Worm (Caenorhabditis elegans) whole organism, early embryonic: ENCODE measurements around the gene ugt-5.

Experiments used
- B0310.2 ChIP-seq: sonication (generic microtip); optimal IDR thresholded peaks from 2 replicates; lab custom pipeline; 2016; ENCODE audit warnings: mild to moderate bottlenecking, missing genetic modification characterization, missing compliant biosample characterization
- F13C5.2 ChIP-seq: sonication (generic microtip); optimal IDR thresholded peaks from 2 replicates; lab custom pipeline; 2017; ENCODE audit warnings: mild to moderate bottlenecking, missing genetic modification characterization, inconsistent platforms, missing compliant biosample characterization
- aly-1 ChIP-seq: sonication (generic microtip); optimal IDR thresholded peaks from 2 replicates; lab custom pipeline; 2016; ENCODE audit warnings: missing genetic modification characterization, missing compliant biosample characterization
- ama-1 ChIP-seq: fragments of 150-350 bp; optimal IDR thresholded peaks from 2 replicates; lab custom pipeline; 2014
- ceh-13 ChIP-seq: fragments of 200-800 bp; sonication (Bioruptor generic); optimal IDR thresholded peaks from 2 replicates; lab custom pipeline; 2018; ENCODE audit warnings: mild to moderate bottlenecking, missing genetic modification characterization, missing compliant biosample characterization
- ceh-36 ChIP-seq: sonication (generic microtip); optimal IDR thresholded peaks from 2 replicates; lab custom pipeline; 2016; ENCODE audit warnings: missing genetic modification characterization, inconsistent platforms, missing compliant biosample characterization
- ets-7 ChIP-seq: sonication (generic microtip); optimal IDR thresholded peaks from 2 replicates; lab custom pipeline; 2016; ENCODE audit warnings: missing genotype, missing genetic modification characterization, missing compliant biosample characterization
- flt-1 ChIP-seq: fragments of 200-800 bp; sonication (Bioruptor generic); IDR thresholded peaks from 2 replicates; pipeline ENCODE4 v1.3.6; 2022; ENCODE audit warnings: missing genetic modification characterization, missing compliant biosample characterization
- hmbx-1 ChIP-seq: sonication (generic microtip); optimal IDR thresholded peaks from 2 replicates; lab custom pipeline; 2016; ENCODE audit warnings: mild to moderate bottlenecking, missing genetic modification characterization, missing compliant biosample characterization
- hmg-4 ChIP-seq: fragments of 200-800 bp; sonication (Bioruptor generic); optimal IDR thresholded peaks from 2 replicates; lab custom pipeline; 2018; ENCODE audit warnings: mild to moderate bottlenecking, missing genetic modification characterization, missing compliant biosample characterization
- hnd-1 ChIP-seq: sonication (generic microtip); optimal IDR thresholded peaks from 2 replicates; lab custom pipeline; 2016; ENCODE audit warnings: missing genetic modification characterization, missing compliant biosample characterization
- pes-1 ChIP-seq: fragments of 200-800 bp; sonication (Bioruptor generic); IDR thresholded peaks from 2 replicates; pipeline ENCODE4 v1.3.6; 2022; ENCODE audit warnings: missing genetic modification reagents, missing genetic modification characterization, missing compliant biosample characterization
- scrt-1 ChIP-seq: fragments of 200-800 bp; sonication (Bioruptor generic); IDR thresholded peaks from 2 replicates; pipeline ENCODE4 v1.3.6; 2022; ENCODE audit warnings: missing genetic modification characterization, missing compliant biosample characterization
- sea-1 ChIP-seq: fragments of 200-800 bp; sonication (Bioruptor generic); conservative IDR thresholded peaks from 2 replicates; pipeline ENCODE4 v1.3.6; 2022; ENCODE audit warnings: missing genetic modification characterization, missing compliant biosample characterization
- tbx-11 ChIP-seq: fragments of 200-800 bp; sonication (Bioruptor generic); IDR thresholded peaks from 2 replicates; pipeline ENCODE4 v1.3.6; 2022; ENCODE audit warnings: missing genetic modification characterization, missing compliant biosample characterization
- tbx-37 ChIP-seq: fragments of 200-800 bp; sonication (Bioruptor generic); conservative IDR thresholded peaks from 2 replicates; pipeline ENCODE4 v1.3.6; 2022; ENCODE audit warnings: missing genetic modification reagents, missing genetic modification characterization, missing compliant biosample characterization
- tra-4 ChIP-seq: sonication (generic microtip); optimal IDR thresholded peaks from 2 replicates; lab custom pipeline; 2017; ENCODE audit warnings: missing genetic modification characterization, missing compliant biosample characterization

The ugt-5 gene

DNA sequence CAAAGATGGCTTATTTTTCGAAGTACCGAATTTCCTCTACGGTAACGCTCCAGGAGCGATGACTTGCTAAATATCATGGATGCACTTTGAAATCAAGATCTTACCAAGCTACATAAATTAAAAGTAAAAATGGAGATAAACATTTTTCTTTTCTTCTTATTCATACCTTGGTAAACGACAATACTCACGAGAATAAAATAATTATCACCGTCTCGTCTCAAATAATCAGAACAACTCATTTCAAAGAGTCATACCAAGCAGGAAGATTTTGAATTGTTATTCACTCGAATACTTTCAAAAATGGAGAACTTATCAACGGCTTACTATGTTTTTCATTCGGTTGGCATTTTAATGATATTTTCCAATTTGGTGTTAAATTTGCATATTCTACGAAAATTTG is 10.5 kb upstream of the ugt-5 start, which contains the start of gene srbc-45:
srbc-45 (plus strand) TSS at position 301 of the 400 bp plus-strand sequence.
- no peak for TF ChIP-seq ets-7 (tag; lab: Kevin White, UChicago)
- no peak for TF ChIP-seq hnd-1
- no peak for TF ChIP-seq F13C5.2 (tag; lab: Kevin White, UChicago)
- no peak for TF ChIP-seq ceh-36
- TF ChIP-seq aly-1 = no peak
- no peak for TF ChIP-seq tbx-11
- no peak for TF ChIP-seq hmg-4 (GFP tag; lab: Kevin White, UChicago)
- no peak for TF ChIP-seq B0310.2 (tag; lab: Kevin White, UChicago)
- TF ChIP-seq tbx-37 = no peak
- TF ChIP-seq pes-1 (GFP tag; lab: Robert Waterston, UW) = no peak
- TF ChIP-seq sea-1 = no peak

DNA sequence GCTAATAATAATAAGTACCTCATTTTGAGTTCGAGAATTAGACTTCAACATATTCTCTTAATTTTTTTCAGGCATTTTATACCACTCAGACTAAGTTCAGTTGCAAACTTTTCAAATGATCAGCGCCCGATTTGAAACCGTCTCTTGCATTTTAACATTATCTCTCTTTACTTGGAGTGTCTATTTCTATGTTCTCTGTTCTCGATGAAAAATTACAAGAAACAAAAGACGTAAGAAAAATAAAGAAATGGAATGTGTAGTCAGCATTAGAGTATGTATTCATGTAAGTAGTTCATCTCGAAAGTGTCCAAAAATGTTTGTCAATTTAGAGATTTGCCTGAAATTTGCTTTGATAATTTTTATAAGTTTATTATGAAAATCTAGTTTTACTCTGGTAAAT is 7.4 kb upstream of the ugt-5 start, which contains the start of gene ugt-3:
ugt-3 (minus strand) TSS at position 101 of the 400 bp plus-strand sequence.
- TF ChIP-seq scrt-1 (GFP tag; lab: Robert Waterston, UW) (no peak), sea-1 (no peak), ceh-36 (no peak), hmbx-1 (tag; lab: Kevin White, UChicago) (no peak), tbx-11 (no peak), B0310.2 (tag; lab: Kevin White, UChicago) (no peak), tbx-37 (no peak), hnd-1 (no peak), ets-7 (tag; lab: Kevin White, UChicago) (no peak), pes-1 (GFP tag; lab: Robert Waterston, UW) (no peak), aly-1 (no peak), hmg-4 (GFP tag; lab: Kevin White, UChicago) (no peak), F13C5.2 (tag; lab: Kevin White, UChicago) (no peak), tra-4 (tag; lab: Kevin White, UChicago) (no peak), flt-1 (GFP tag; lab: Robert Waterston, UW) (no peak), ceh-13 (no peak), ama-1 (lab: Kevin White, UChicago) (no peak)

DNA sequence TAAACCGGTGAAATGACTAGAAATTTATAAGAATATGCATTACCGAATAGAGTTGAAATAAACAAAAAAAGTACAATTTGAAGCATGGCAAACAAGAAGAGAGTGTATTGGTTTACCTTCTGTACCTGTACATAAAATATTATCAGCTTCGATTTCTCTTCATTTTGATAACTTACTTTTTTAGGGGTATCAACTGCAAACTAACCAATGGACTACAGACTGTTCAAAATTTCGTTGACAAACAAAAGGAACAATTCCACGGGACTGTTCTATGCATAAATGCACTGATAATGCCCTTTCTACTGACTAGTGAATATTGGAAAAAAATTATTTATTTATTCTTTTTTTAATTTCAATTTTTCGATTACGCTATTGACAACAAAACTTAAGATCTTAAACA is 5.2 kb upstream of the ugt-5 start, which contains the start of gene ugt-6:
ugt-6 (minus strand) TSS at position 233 of the 400 bp plus-strand sequence.
- TF ChIP-seq scrt-1 (GFP tag; lab: Robert Waterston, UW) (no peak), tbx-11 (no peak), tbx-37 (no peak), F13C5.2 (tag; lab: Kevin White, UChicago) (no peak), pes-1 (GFP tag; lab: Robert Waterston, UW) (no peak), hmbx-1 (tag; lab: Kevin White, UChicago) (no peak), B0310.2 (tag; lab: Kevin White, UChicago) (no peak), hmg-4 (GFP tag; lab: Kevin White, UChicago) (no peak)

DNA sequence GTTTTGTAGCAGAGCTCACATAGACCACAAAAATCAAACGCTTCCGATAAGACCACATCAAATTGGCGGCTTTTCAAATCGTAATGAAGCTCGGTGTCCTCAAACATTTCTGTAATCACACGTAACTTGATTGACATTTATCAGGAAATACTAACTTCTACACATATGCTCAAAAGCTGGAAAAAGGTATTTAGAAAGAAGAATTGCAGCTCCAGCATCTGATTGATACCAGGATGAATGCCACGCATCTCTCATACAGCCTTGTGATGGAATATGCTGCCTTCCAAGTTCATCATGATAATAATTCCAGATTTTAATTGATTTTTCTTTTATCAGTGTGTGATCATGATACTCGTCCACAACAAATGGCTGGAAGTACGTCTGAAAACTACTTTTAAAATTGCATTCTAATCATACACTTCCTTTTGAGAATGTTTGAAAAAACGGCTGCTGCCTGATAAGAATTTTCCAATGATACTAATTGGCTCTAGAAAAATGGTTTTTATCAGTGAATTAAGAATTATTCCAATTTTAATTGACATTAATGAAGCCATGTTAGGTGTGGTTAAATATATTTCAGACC is 4.2 kb upstream of the ugt-5 start:
- no peak for TF ChIP-seq hmbx-1 (tag; lab: Kevin White, UChicago)
- no peak for TF ChIP-seq tbx-37
- no peak for TF ChIP-seq scrt-1 (GFP tag; lab: Robert Waterston, UW)
- no peak for TF ChIP-seq sea-1
- TF ChIP-seq tra-4 (tag; lab: Kevin White, UChicago) = no peak
- no peak for TF ChIP-seq tbx-11
- no peak for TF ChIP-seq ets-7 (tag; lab: Kevin White, UChicago)
- TF ChIP-seq pes-1 (GFP tag; lab: Robert Waterston, UW) = no peak

DNA sequence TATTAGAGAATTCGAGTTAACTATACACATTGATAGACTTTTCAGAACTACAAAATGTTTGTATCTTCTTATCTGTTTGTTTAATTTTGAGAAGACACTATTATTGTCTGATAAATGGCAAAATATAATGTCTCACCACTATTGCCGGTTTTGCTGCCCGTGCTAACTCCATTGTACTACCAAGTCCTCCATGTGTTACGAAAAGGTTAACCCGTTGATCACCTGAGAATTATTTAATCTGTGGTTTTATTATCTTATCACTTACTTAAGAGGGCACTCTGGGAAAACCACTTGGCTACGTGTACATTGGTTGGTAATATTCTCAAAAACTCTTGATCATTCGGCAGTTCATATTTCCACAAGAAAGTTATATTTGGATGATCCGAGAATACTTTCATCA is 3.2 kb upstream of the ugt-5 start:
- no peak for TF ChIP-seq hnd-1
- TF ChIP-seq pes-1 (GFP tag; lab: Robert Waterston, UW) = no peak
- TF ChIP-seq ets-7 (tag; lab: Kevin White, UChicago) = no peak
- TF ChIP-seq flt-1 (GFP tag; lab: Robert Waterston, UW) = no peak
- TF ChIP-seq tra-4 (tag; lab: Kevin White, UChicago) = no peak
- TF ChIP-seq ceh-36 = no peak
- no peak for TF ChIP-seq ama-1 (lab: Kevin White, UChicago)
- TF ChIP-seq aly-1 = no peak
- TF ChIP-seq hmbx-1 (tag; lab: Kevin White, UChicago) = no peak
- TF ChIP-seq scrt-1 (GFP tag; lab: Robert Waterston, UW) = no peak
- no peak for TF ChIP-seq sea-1
- no peak for TF ChIP-seq F13C5.2 (tag; lab: Kevin White, UChicago)
- TF ChIP-seq tbx-37 = no peak
- TF ChIP-seq ceh-13 = no peak
- TF ChIP-seq hmg-4 (GFP tag; lab: Kevin White, UChicago) = no peak
- no peak for TF ChIP-seq B0310.2 (tag; lab: Kevin White, UChicago)
- TF ChIP-seq tbx-11 = no peak

DNA sequence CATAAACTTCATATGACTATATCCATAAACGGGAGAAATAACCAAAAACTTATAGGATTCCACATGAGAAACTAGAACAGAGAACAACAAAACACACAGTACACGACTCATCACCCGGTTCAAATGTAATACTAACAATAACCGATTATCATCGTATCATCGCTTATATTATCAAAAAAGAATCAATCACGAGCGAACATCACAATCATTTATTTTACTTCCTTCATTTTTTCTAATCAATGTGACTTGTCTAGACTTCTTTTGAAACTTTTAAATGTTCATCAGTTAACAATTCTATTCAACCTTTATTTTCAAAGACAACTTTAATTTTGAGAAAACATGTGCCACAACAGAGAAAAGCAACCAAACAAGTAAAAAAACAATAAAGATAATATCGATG is 2.4 kb upstream of the ugt-5 start, which contains the start of gene ugt-4:
ugt-4 (minus strand) TSS at position 141 of the 400 bp plus-strand sequence.
- TF ChIP-seq ceh-13 (no peak), tbx-11 (no peak)

DNA sequence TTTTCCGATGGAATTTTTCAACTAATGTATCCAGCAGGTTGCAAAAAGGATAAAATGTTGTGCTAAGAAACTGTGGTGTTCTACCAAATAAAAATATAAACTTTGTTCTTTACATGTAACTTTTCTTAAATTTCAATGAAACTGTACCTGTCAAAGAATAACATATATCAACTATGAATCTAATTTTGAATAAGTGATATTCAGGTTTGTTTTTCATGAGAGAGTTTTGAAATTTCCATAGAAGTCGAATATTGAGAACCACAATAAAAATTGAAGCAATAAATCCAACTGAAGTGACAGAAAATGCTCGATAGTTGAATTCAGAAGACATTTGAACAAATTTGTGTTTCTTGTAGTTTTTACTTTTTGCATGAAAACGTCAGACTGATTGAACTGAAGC is 2.6 kb downstream of the ugt-5 start, which contains the start of gene srbc-43:
srbc-43 (minus strand) TSS at position 331 of the 400 bp plus-strand sequence.
- TF ChIP-seq hnd-1 = no peak
- no peak for TF ChIP-seq scrt-1 (GFP tag; lab: Robert Waterston, UW)
- no peak for TF ChIP-seq sea-1
- TF ChIP-seq pes-1 (GFP tag; lab: Robert Waterston, UW) = no peak
- no peak for TF ChIP-seq ama-1 (lab: Kevin White, UChicago)

DNA sequence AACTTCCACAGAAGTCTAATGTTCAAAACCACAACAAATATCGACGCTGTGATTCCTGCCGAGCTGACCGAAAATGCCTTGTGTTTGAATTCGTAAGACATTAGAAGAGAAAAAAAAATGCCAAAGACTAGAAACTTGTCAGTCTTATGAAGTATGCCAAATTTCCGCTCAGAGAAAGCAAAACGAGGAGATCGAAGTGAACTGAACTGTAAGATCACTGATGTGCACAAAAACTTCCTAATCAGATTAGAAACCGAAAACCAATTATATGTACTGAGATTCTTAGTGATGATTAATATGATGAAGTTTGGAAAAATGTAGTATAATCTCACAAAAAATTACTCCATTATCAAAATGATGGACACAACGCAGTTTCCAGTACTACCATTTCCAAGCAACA is 4.3 kb downstream of the ugt-5 start, which contains the start of gene srbc-44:
srbc-44 (minus strand) TSS at position 101 of the 400 bp plus-strand sequence.
- TF ChIP-seq hnd-1 (no peak), ceh-36 (no peak), ama-1 (lab: Kevin White, UChicago) (no peak), tbx-11 (no peak), aly-1 (no peak), scrt-1 (GFP tag; lab: Robert Waterston, UW) (no peak), tbx-37 (no peak), pes-1 (GFP tag; lab: Robert Waterston, UW) (no peak)
